Worm (Caenorhabditis elegans): Measurements from ENCODE around the gene F01G4.4.

F01G4.4 gene

ce11 chrIV:11180077-11180476 lies 36.9 kb downstream of the F01G4.4 start:
- no peak for TF ChIP-seq D1046.2 (GFP tag; IDR thresholded peaks at IDR 0.05)
- TF ChIP-seq nhr-111 (GFP tag; optimal IDR thresholded peaks at IDR 0.05) = no peak
- TF ChIP-seq nhr-28 (tag; optimal IDR thresholded peaks at IDR 0.05) = peak; percentile 99
- TF ChIP-seq hif-1 (tag; optimal IDR thresholded peaks at IDR 0.05) = no peak
- TF ChIP-seq nhr-77 (tag; optimal IDR thresholded peaks at IDR 0.05) = peak; percentile 27
- TF ChIP-seq daf-16 (GFP tag; optimal IDR thresholded peaks at IDR 0.05) = no peak
- peak; percentile 41 for TF ChIP-seq daf-16 (tag; optimal IDR thresholded peaks at IDR 0.05)
- peak in 1 of 2 experiments; percentile 67 for TF ChIP-seq unc-62 (GFP tag; optimal IDR thresholded peaks at IDR 0.05 in 1 of 2)
- TF ChIP-seq unc-62 (tag; optimal IDR thresholded peaks at IDR 0.05) = no peak
- TF ChIP-seq dve-1 (tag; optimal IDR thresholded peaks at IDR 0.05; ENCODE audit: insufficient read depth) = peak; percentile 30
- peak in 1 of 2 experiments; percentile 3 for TF ChIP-seq lsy-2 (tag; optimal IDR thresholded peaks at IDR 0.05)
- peak; percentile 78 for TF ChIP-seq aha-1 (tag)

DNA sequence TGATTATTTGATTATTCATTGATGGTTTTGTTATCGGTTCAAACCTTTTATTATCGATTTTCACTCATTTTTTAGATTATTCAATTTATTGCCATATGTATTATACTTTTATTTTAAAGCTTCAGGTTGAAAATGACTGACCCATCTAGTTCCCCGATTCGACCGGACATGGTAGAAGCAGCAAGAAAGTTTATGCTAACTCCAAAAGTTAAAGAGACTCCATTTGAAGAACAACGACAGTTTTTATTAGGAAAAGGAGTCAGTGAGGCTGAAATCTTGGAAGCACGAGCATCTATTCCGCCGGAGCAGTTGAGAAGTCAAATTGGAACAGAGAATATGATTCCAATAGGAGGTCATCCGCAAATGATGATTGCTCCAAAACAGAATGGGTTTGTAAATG lies 39.9 kb downstream of the F01G4.4 start, which contains the start of gene prx-14:
TSS of gene prx-14 (plus strand) at position 120 of the 400 bp plus-strand sequence.
- TF ChIP-seq lin-38 (GFP tag; IDR thresholded peaks at IDR 0.05) (peak; percentile 40), dve-1 (tag; optimal IDR thresholded peaks at IDR 0.05; ENCODE audit: insufficient read depth) (peak; percentile 5), nhr-48 (tag; optimal IDR thresholded peaks at IDR 0.05) (peak; percentile 5), fos-1 (tag; optimal IDR thresholded peaks at IDR 0.05) (no peak), ctbp-1 (GFP tag; IDR thresholded peaks at IDR 0.05) (no peak), zfp-3 (GFP tag; conservative IDR thresholded peaks at IDR 0.05) (0 out of 2 replicates have a peak, but pooled peaks have one; percentile 61), skn-1 (tag; optimal IDR thresholded peaks at IDR 0.05) (no peak), F26F4.8 (GFP tag; conservative IDR thresholded peaks at IDR 0.05) (no peak), nhr-28 (tag; optimal IDR thresholded peaks at IDR 0.05) (no peak), attf-4 (tag; optimal IDR thresholded peaks at IDR 0.05) (no peak), tra-1 (GFP tag; IDR thresholded peaks at IDR 0.05) (no peak), fkh-10 (GFP tag; optimal IDR thresholded peaks at IDR 0.05) (no peak), F44E2.7 (GFP tag; IDR thresholded peaks at IDR 0.05) (no peak), Y5F2A.4 (GFP tag; optimal IDR thresholded peaks at IDR 0.05) (no peak), saeg-2 (GFP tag; IDR thresholded peaks at IDR 0.05) (no peak), lin-39 (tag; optimal IDR thresholded peaks at IDR 0.05) (no peak), ama-1 (optimal IDR thresholded peaks at IDR 0.05) (peak; percentile 41), pqm-1 (tag; optimal IDR thresholded peaks at IDR 0.05) (peak; percentile 11), zip-11 (GFP tag; IDR thresholded peaks at IDR 0.05) (no peak), mdl-1 (tag; optimal IDR thresholded peaks at IDR 0.05) (no peak), set-16 (GFP tag; IDR thresholded peaks at IDR 0.05) (no peak), lin-13 (GFP tag; optimal IDR thresholded peaks at IDR 0.05) (no peak), daf-19 (GFP tag; conservative IDR thresholded peaks at IDR 0.05) (no peak), snpc-4 (tag; optimal IDR thresholded peaks at IDR 0.05) (no peak), php-3 (GFP tag; IDR thresholded peaks at IDR 0.05) (0 out of 2 replicates have a peak, but pooled peaks have one; percentile 25), ceh-62 (tag; optimal IDR thresholded peaks at IDR 0.05) (no peak), pha-4 (GFP tag; IDR thresholded peaks at IDR 0.05) (peak; percentile 37; the same call in 1 of the 2 replicates), pha-4 (tag; optimal IDR thresholded peaks at IDR 0.05) (no peak), ceh-28 (tag; optimal IDR thresholded peaks at IDR 0.05) (no peak), aha-1 (tag) (peak; percentile 88), mep-1 (tag; optimal IDR thresholded peaks at IDR 0.05) (peak; percentile 14), ceh-44 (GFP tag; IDR thresholded peaks at IDR 0.05) (no peak), lsy-2 (tag; optimal IDR thresholded peaks at IDR 0.05) (no peak), sdz-12 (GFP tag; optimal IDR thresholded peaks at IDR 0.05) (no peak), lin-15B (tag; optimal IDR thresholded peaks at IDR 0.05) (no peak)
